Worm (Caenorhabditis elegans) whole organism, L4 larva: Measurements from ENCODE around the gene erfa-1.
A peak's percentile ranks its signal among the peaks of the same experiment; 100 is the strongest.

Experiments
- D1046.2 ChIP-seq: fragments of 200-800 bp; sonication (Bioruptor generic); IDR thresholded peaks from 2 replicates; pipeline ENCODE4 v1.3.6; 2022; ENCODE audit warnings: missing genetic modification characterization, missing compliant biosample characterization
- F26F4.8 ChIP-seq: fragments of 200-800 bp; sonication (Bioruptor generic); conservative IDR thresholded peaks from 2 replicates; pipeline ENCODE4 v1.3.6; 2022; ENCODE audit warnings: missing genetic modification characterization, missing compliant biosample characterization
- F37D6.2 ChIP-seq: sonication (generic microtip); optimal IDR thresholded peaks from 2 replicates; lab custom pipeline; 2016; ENCODE audit warnings: mild to moderate bottlenecking, missing genetic modification characterization, missing compliant biosample characterization
- T20F7.1 ChIP-seq: fragments of 200-800 bp; sonication (Bioruptor generic); optimal IDR thresholded peaks from 2 replicates; lab custom pipeline; 2018; ENCODE audit warnings: mild to moderate bottlenecking, missing genetic modification characterization, missing compliant biosample characterization
- Y105C5A.15 ChIP-seq: fragments of 200-800 bp; sonication (Bioruptor generic); IDR thresholded peaks from 2 replicates; pipeline ENCODE4 v1.3.6; 2022; ENCODE audit warnings: missing genetic modification characterization, missing compliant biosample characterization
- Y48G9A.11 ChIP-seq: fragments of 200-800 bp; sonication (Bioruptor generic); IDR thresholded peaks from 2 replicates; pipeline ENCODE4 v1.3.6; 2022; ENCODE audit warnings: missing genetic modification reagents, missing genetic modification characterization, missing compliant biosample characterization
- Y75B8A.6 ChIP-seq: fragments of 200-800 bp; sonication (Bioruptor generic); IDR thresholded peaks from 2 replicates; pipeline ENCODE4 v1.3.6; 2022; ENCODE audit warnings: missing genetic modification reagents, missing genetic modification characterization, missing compliant biosample characterization
- aly-2 ChIP-seq: sonication (generic microtip); optimal IDR thresholded peaks from 2 replicates; lab custom pipeline; 2018; ENCODE audit warnings: missing biosample characterization, missing genetic modification characterization
- ama-1 ChIP-seq: fragments of 150-350 bp; optimal IDR thresholded peaks from 2 replicates; lab custom pipeline; 2014; ENCODE audit warnings: inconsistent platforms, mixed read lengths
- arid-1 ChIP-seq: fragments of 200-800 bp; sonication (Bioruptor generic); conservative IDR thresholded peaks from 2 replicates; pipeline ENCODE4 v1.3.6; 2022; ENCODE audit warnings: missing genetic modification reagents, missing genetic modification characterization, missing compliant biosample characterization
- attf-4 ChIP-seq: sonication (generic microtip); optimal IDR thresholded peaks from 3 replicates; lab custom pipeline; 2017; ENCODE audit warnings: missing biosample characterization, missing genetic modification characterization
- ceh-20 ChIP-seq: fragments of 200-800 bp; sonication (Bioruptor generic); IDR thresholded peaks from 2 replicates; pipeline ENCODE4 v1.3.6; 2022; ENCODE audit warnings: missing genetic modification reagents, missing genetic modification characterization, missing compliant biosample characterization
- ceh-32 ChIP-seq: sonication (generic microtip); optimal IDR thresholded peaks from 2 replicates; lab custom pipeline; 2016; ENCODE audit warnings: mild to moderate bottlenecking, missing genetic modification characterization, missing compliant biosample characterization; ENCODE audit not compliant: poor library complexity
- ceh-62 ChIP-seq: sonication (generic microtip); optimal IDR thresholded peaks from 2 replicates; lab custom pipeline; 2017; ENCODE audit warnings: missing biosample characterization, missing genetic modification characterization
- cey-2 ChIP-seq: sonication (generic microtip); optimal IDR thresholded peaks from 3 replicates; lab custom pipeline; 2017; ENCODE audit warnings: missing genetic modification characterization, mild to moderate bottlenecking, missing compliant biosample characterization, antibody characterized with exemption, borderline replicate concordance; ENCODE audit not compliant: insufficient read depth
- daf-16 ChIP-seq, 3 experiments: sonication (generic microtip); optimal IDR thresholded peaks; 2 replicates each; lab custom pipeline; 2016 to 2017; ENCODE audit warnings: missing genetic modification characterization in 3 of 3, missing genetic modification reagents in 3 of 3, mild to moderate bottlenecking in 2 of 3, missing compliant biosample characterization in 2 of 3, missing biosample characterization in 1 of 3, moderate library complexity in 1 of 3
- daf-19 ChIP-seq: fragments of 200-800 bp; sonication (Bioruptor generic); conservative IDR thresholded peaks from 2 replicates; pipeline ENCODE4 v1.3.6; 2022; ENCODE audit warnings: missing genetic modification characterization, missing compliant biosample characterization
- dmd-8 ChIP-seq: fragments of 200-800 bp; sonication (Bioruptor generic); IDR thresholded peaks from 2 replicates; pipeline ENCODE4 v1.3.6; 2022; ENCODE audit warnings: missing genetic modification characterization, missing compliant biosample characterization
- dmd-9 ChIP-seq: fragments of 200-800 bp; sonication (Bioruptor generic); IDR thresholded peaks from 2 replicates; pipeline ENCODE4 v1.3.6; 2022; ENCODE audit warnings: missing genetic modification reagents, missing genetic modification characterization, missing compliant biosample characterization
- dpl-1 ChIP-seq: fragments of 150-350 bp; optimal IDR thresholded peaks from 2 replicates; lab custom pipeline; 2014; ENCODE audit warnings: missing biosample characterization, missing genetic modification reagents, missing genetic modification characterization
- duxl-1 ChIP-seq: sonication (generic microtip); optimal IDR thresholded peaks from 2 replicates; lab custom pipeline; 2016; ENCODE audit warnings: mild to moderate bottlenecking, missing genetic modification characterization, moderate library complexity, missing compliant biosample characterization; ENCODE audit not compliant: poor library complexity
- egl-27 ChIP-seq: sonication (generic microtip); optimal IDR thresholded peaks from 3 replicates; lab custom pipeline; 2017; ENCODE audit warnings: missing biosample characterization, missing genetic modification reagents, missing genetic modification characterization
- egl-43 ChIP-seq: fragments of 200-800 bp; sonication (Bioruptor generic); IDR thresholded peaks from 2 replicates; pipeline ENCODE4 v1.3.6; 2022; ENCODE audit warnings: missing genetic modification reagents, missing genetic modification characterization, missing compliant biosample characterization
- hif-1 ChIP-seq, 2 experiments: sonication (generic microtip); optimal IDR thresholded peaks; 2 replicates each; lab custom pipeline; 2016 to 2017; ENCODE audit warnings: missing compliant biosample characterization in 2 of 2, missing genetic modification characterization in 2 of 2, missing genetic modification reagents in 2 of 2, missing genotype in 2 of 2, mild to moderate bottlenecking in 1 of 2
- hlh-11 ChIP-seq: fragments of 200-800 bp; sonication (Bioruptor generic); optimal IDR thresholded peaks from 2 replicates; lab custom pipeline; 2018; ENCODE audit warnings: mild to moderate bottlenecking, missing genetic modification characterization, missing compliant biosample characterization
- hlh-30 ChIP-seq: sonication (generic microtip); optimal IDR thresholded peaks from 2 replicates; lab custom pipeline; 2017; ENCODE audit warnings: antibody characterized with exemption, mild to moderate bottlenecking, missing genetic modification characterization, missing compliant biosample characterization; ENCODE audit not compliant: insufficient read depth
- hmg-1.1 ChIP-seq: fragments of 200-800 bp; sonication (Bioruptor generic); IDR thresholded peaks from 2 replicates; pipeline ENCODE4 v1.3.6; 2022; ENCODE audit warnings: missing genetic modification reagents, missing genetic modification characterization, missing compliant biosample characterization
- jun-1 ChIP-seq: fragments of 150-350 bp; optimal IDR thresholded peaks from 2 replicates; lab custom pipeline; 2014; ENCODE audit warnings: missing biosample characterization, missing genetic modification reagents, missing genetic modification characterization
- lim-7 ChIP-seq: fragments of 200-800 bp; sonication (Bioruptor generic); IDR thresholded peaks from 2 replicates; pipeline ENCODE4 v1.3.6; 2022; ENCODE audit warnings: missing genetic modification characterization, missing compliant biosample characterization
- lin-15B ChIP-seq: fragments of 150-350 bp; sonication (generic microtip); optimal IDR thresholded peaks from 3 replicates; lab custom pipeline; 2014; ENCODE audit warnings: missing biosample characterization, missing genetic modification characterization
- lsy-2 ChIP-seq, 2 experiments: fragments of 150-350 bp in 1 of 2; sonication (generic microtip) in 1 of 2; optimal IDR thresholded peaks; 2 replicates each; lab custom pipeline; 2014 to 2017; ENCODE audit warnings: missing biosample characterization in 2 of 2, missing genetic modification characterization in 2 of 2
- madf-5 ChIP-seq, 2 experiments: fragments of 200-800 bp; sonication (Bioruptor generic); IDR thresholded peaks; 2 replicates each; pipeline ENCODE4 v1.3.6; 2022; ENCODE audit warnings: missing compliant biosample characterization in 2 of 2, missing genetic modification characterization in 2 of 2
- mdl-1 ChIP-seq, 2 experiments: fragments of 150-350 bp in 1 of 2; sonication (generic microtip) in 1 of 2; optimal IDR thresholded peaks; 2 replicates each; lab custom pipeline; 2014 to 2017; ENCODE audit warnings: missing biosample characterization in 2 of 2, missing genetic modification characterization in 2 of 2
- mdt-29 ChIP-seq: fragments of 200-800 bp; sonication (Bioruptor generic); IDR thresholded peaks from 2 replicates; pipeline ENCODE4 v1.3.6; 2022; ENCODE audit warnings: missing genetic modification reagents, missing genetic modification characterization, missing compliant biosample characterization
- nhr-10 ChIP-seq: fragments of 150-350 bp; optimal IDR thresholded peaks from 2 replicates; lab custom pipeline; 2014; ENCODE audit warnings: missing biosample characterization, missing genetic modification characterization
- nhr-111 ChIP-seq: fragments of 200-800 bp; sonication (Bioruptor generic); optimal IDR thresholded peaks from 2 replicates; lab custom pipeline; 2018; ENCODE audit warnings: mild to moderate bottlenecking, missing genetic modification characterization, missing compliant biosample characterization
- nhr-28 ChIP-seq: fragments of 150-350 bp; optimal IDR thresholded peaks from 2 replicates; lab custom pipeline; 2014; ENCODE audit warnings: missing biosample characterization, missing genetic modification characterization
- rbr-2 ChIP-seq: sonication (generic microtip); optimal IDR thresholded peaks from 2 replicates; lab custom pipeline; 2016; ENCODE audit warnings: missing genotype, missing genetic modification characterization, missing compliant biosample characterization
- saeg-2 ChIP-seq: fragments of 200-800 bp; sonication (Bioruptor generic); IDR thresholded peaks from 2 replicates; pipeline ENCODE4 v1.3.6; 2022; ENCODE audit warnings: missing genetic modification reagents, missing genetic modification characterization, missing compliant biosample characterization
- sdz-12 ChIP-seq: fragments of 200-800 bp; sonication (Bioruptor generic); optimal IDR thresholded peaks from 2 replicates; lab custom pipeline; 2018; ENCODE audit warnings: mild to moderate bottlenecking, missing genetic modification characterization, missing compliant biosample characterization
- set-16 ChIP-seq: fragments of 200-800 bp; sonication (Bioruptor generic); IDR thresholded peaks from 2 replicates; pipeline ENCODE4 v1.3.6; 2022; ENCODE audit warnings: missing genetic modification reagents, missing genetic modification characterization, missing compliant biosample characterization
- snpc-4 ChIP-seq: fragments of 150-350 bp; optimal IDR thresholded peaks from 2 replicates; lab custom pipeline; 2014; ENCODE audit warnings: missing biosample characterization, missing genetic modification characterization
- spr-3 ChIP-seq: fragments of 200-800 bp; sonication (Bioruptor generic); optimal IDR thresholded peaks from 2 replicates; lab custom pipeline; 2018; ENCODE audit warnings: mild to moderate bottlenecking, missing genetic modification characterization, missing compliant biosample characterization
- unc-39 ChIP-seq: sonication (generic microtip); optimal IDR thresholded peaks from 2 replicates; lab custom pipeline; 2017; ENCODE audit warnings: missing biosample characterization, missing genetic modification characterization
- unc-62 ChIP-seq, 3 experiments: fragments of 150-350 bp in 1 of 3; sonication (generic microtip); optimal IDR thresholded peaks in 2 of 3; peaks in 1 of 3; 1 replicate in 1 of 3; 2 replicates in 2 of 3; lab custom pipeline; 2014 to 2017; ENCODE audit warnings: missing biosample characterization in 3 of 3, missing genetic modification characterization in 3 of 3, missing genetic modification reagents in 3 of 3, missing genotype in 1 of 3
- vab-7 ChIP-seq: fragments of 200-800 bp; sonication (Bioruptor generic); IDR thresholded peaks from 2 replicates; pipeline ENCODE4 v1.3.6; 2022; ENCODE audit warnings: missing genetic modification reagents, missing genetic modification characterization, missing compliant biosample characterization
- zfp-3 ChIP-seq: fragments of 200-800 bp; sonication (Bioruptor generic); conservative IDR thresholded peaks from 2 replicates; pipeline ENCODE4 v1.3.6; 2022; ENCODE audit warnings: missing genetic modification reagents, missing genetic modification characterization, missing compliant biosample characterization
- zip-11 ChIP-seq: fragments of 200-800 bp; sonication (Bioruptor generic); IDR thresholded peaks from 2 replicates; pipeline ENCODE4 v1.3.6; 2022; ENCODE audit warnings: missing genetic modification characterization, missing compliant biosample characterization
- zip-2 ChIP-seq: fragments of 150-350 bp; optimal IDR thresholded peaks from 2 replicates; lab custom pipeline; 2014; ENCODE audit warnings: missing biosample characterization, missing genetic modification characterization
- ztf-7 ChIP-seq: fragments of 150-350 bp; optimal IDR thresholded peaks from 2 replicates; lab custom pipeline; 2014; ENCODE audit warnings: missing biosample characterization, missing genetic modification characterization

erfa-1 gene

DNA sequence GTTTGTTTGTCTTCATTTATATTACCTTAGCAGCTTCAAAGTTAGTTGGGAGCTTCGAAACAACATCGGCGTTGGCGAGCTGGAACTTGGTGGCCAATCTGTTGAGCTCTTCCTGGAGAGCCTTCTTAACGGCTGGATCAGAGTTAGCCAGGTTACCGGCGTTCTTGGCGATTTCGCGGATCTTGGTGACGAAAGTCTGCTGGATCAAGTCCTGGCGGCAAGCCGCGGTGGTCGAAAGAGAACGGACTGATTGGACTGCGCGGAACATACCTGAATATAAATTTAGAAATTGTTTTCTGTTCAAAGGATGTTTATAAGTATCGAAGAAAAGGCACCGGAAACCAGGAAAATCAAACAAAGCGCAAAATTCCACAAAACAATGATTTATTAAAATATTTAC, 7.1 kb upstream of the erfa-1 start, which contains the start of gene atp-4:
atp-4 (minus strand) TSS at position 270 of the 400 bp plus-strand sequence.
- TF ChIP-seq zip-11 (GFP tag; lab: Robert Waterston, UW) (no peak), ceh-20 (no peak), arid-1 (GFP tag; lab: Robert Waterston, UW) (no peak), set-16 (peak; percentile 68), mdl-1 (tag; optimal IDR thresholded peaks at IDR 0.05; lab: Kevin White, UChicago) (no peak), spr-3 (GFP tag; lab: Kevin White, UChicago) (no peak), attf-4 (tag; lab: Kevin White, UChicago) (no peak), jun-1 (tag; lab: Kevin White, UChicago) (no peak), F26F4.8 (GFP tag; lab: Robert Waterston, UW) (no peak), T20F7.1 (GFP tag; lab: Kevin White, UChicago) (no peak), nhr-10 (no peak), lim-7 (GFP tag; lab: Robert Waterston, UW) (peak; percentile 29; the same call in 1 of the 2 replicates), egl-43 (peak; percentile 14; the same call in 1 of the 2 replicates), ama-1 (peak; percentile 87), zfp-3 (no peak; the same call in 1 of the 2 replicates), unc-39 (tag; lab: Kevin White, UChicago) (no peak), hlh-30 (no peak), ceh-62 (tag; lab: Kevin White, UChicago) (no peak), Y48G9A.11 (peak; percentile 72), ceh-32 (tag; lab: Kevin White, UChicago) (no peak), egl-27 (tag; lab: Kevin White, UChicago) (no peak), lsy-2 (tag; optimal IDR thresholded peaks at IDR 0.05; lab: Kevin White, UChicago) (no peak), sdz-12 (GFP tag; lab: Kevin White, UChicago) (peak; percentile 51), F37D6.2 (no peak), hif-1 (tag; optimal IDR thresholded peaks at IDR 0.05; lab: Kevin White, UChicago) (no peak), dmd-8 (GFP tag; lab: Robert Waterston, UW) (0 out of 2 replicates have a peak, but pooled peaks have one; percentile 25), mdt-29 (GFP tag; lab: Robert Waterston, UW) (0 out of 2 replicates have a peak, but pooled peaks have one; percentile 15), aly-2 (tag; lab: Kevin White, UChicago) (no peak), Y105C5A.15 (GFP tag; lab: Robert Waterston, UW) (no peak), cey-2 (tag; lab: Kevin White, UChicago) (no peak), dmd-9 (0 out of 2 replicates have a peak, but pooled peaks have one; percentile 15), D1046.2 (GFP tag; lab: Robert Waterston, UW) (0 out of 2 replicates have a peak, but pooled peaks have one; percentile 76), nhr-28 (no peak), madf-5 (GFP tag; IDR thresholded peaks at IDR 0.05; lab: Robert Waterston, UW) (0 out of 4 replicates have a peak, but pooled peaks of 1 of the 2 experiments have one; percentile 67), daf-16 (GFP tag; optimal IDR thresholded peaks at IDR 0.05; lab: Kevin White, UChicago) (no peak), daf-16 (tag; optimal IDR thresholded peaks at IDR 0.05; lab: Kevin White, UChicago) (no peak), unc-62 (GFP tag; optimal IDR thresholded peaks at IDR 0.05 in 1 of 2; lab: Kevin White, UChicago) (peak in 1 of 2 experiments; percentile 63), unc-62 (tag; optimal IDR thresholded peaks at IDR 0.05; lab: Kevin White, UChicago) (no peak), saeg-2 (GFP tag; lab: Robert Waterston, UW) (no peak), ztf-7 (tag; lab: Kevin White, UChicago) (no peak), snpc-4 (tag; lab: Kevin White, UChicago) (no peak)

DNA sequence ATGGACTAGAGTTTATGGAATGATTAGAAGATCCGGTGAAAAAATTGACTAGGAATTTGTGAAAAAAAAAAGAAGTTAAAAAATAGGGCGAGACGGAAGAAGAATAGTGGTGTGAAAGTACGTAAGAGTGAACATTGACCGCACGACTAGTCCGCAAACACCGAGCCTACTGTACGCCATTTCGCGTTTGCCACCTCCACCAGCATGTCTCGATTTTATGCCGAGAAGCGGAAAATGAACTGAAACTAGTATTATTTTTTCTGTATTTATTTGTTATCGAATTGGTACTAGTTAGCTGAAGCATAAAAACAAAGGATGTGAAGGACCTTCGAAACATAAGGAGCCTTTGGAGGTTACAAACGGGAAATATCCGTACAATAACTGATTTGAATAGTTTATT, 6.5 kb upstream of the erfa-1 start:
- TF ChIP-seq hmg-1.1 (GFP tag; lab: Robert Waterston, UW) = no peak
- no peak for TF ChIP-seq vab-7 (GFP tag; lab: Robert Waterston, UW)
- TF ChIP-seq hif-1 (tag; optimal IDR thresholded peaks at IDR 0.05; lab: Kevin White, UChicago) = no peak
- no peak for TF ChIP-seq lin-15B (tag; lab: Kevin White, UChicago)
- TF ChIP-seq nhr-111 = no peak
- no peak for TF ChIP-seq T20F7.1 (GFP tag; lab: Kevin White, UChicago)
- no peak for TF ChIP-seq attf-4 (tag; lab: Kevin White, UChicago)
- no peak for TF ChIP-seq daf-19
- no peak for TF ChIP-seq set-16
- TF ChIP-seq rbr-2 = peak; percentile 18
- peak; percentile 20 for TF ChIP-seq hlh-11 (tag; lab: Kevin White, UChicago)
- no peak for TF ChIP-seq duxl-1 (tag; lab: Kevin White, UChicago)
- TF ChIP-seq zip-2 (tag; lab: Kevin White, UChicago) = no peak
- TF ChIP-seq hlh-30 = peak; percentile 28
- peak; percentile 52 for TF ChIP-seq dpl-1 (GFP tag; lab: Kevin White, UChicago)
- no peak for TF ChIP-seq Y75B8A.6 (GFP tag; lab: Robert Waterston, UW)
